Worm (Caenorhabditis elegans): ENCODE measurements around the gene itsn-1.

The itsn-1 gene

ce11 chrIV:17118585-17118984, 897 bp upstream of the itsn-1 start, which contains the start of gene uaf-2:
TSS of gene uaf-2 (minus strand) at chrIV:17118767.
- peak; percentile 27 for TF ChIP-seq ceh-31 (tag; optimal IDR thresholded peaks at IDR 0.05)
- TF ChIP-seq nfya-1 (tag; optimal IDR thresholded peaks at IDR 0.05) = peak; percentile 55
- no peak for TF ChIP-seq F13H6.1 (tag; optimal IDR thresholded peaks at IDR 0.05)
- TF ChIP-seq elt-4 (tag; optimal IDR thresholded peaks at IDR 0.05) = no peak
- no peak for TF ChIP-seq sdc-2 (tag; optimal IDR thresholded peaks at IDR 0.05)
- TF ChIP-seq odd-2 (tag; optimal IDR thresholded peaks at IDR 0.05) = no peak

ce11 chrIV:17121058-17121773, 1.7 kb downstream of the itsn-1 start:
- no peak for TF ChIP-seq eyg-1 (tag; optimal IDR thresholded peaks at IDR 0.05)
- peak; percentile 2 for TF ChIP-seq unc-42 (tag; optimal IDR thresholded peaks at IDR 0.05)

ce11 chrIV:17125967-17126366, 6.5 kb downstream of the itsn-1 start:
- no peak for TF ChIP-seq pha-2 (tag; optimal IDR thresholded peaks at IDR 0.05)
- TF ChIP-seq hlh-6 (tag; optimal IDR thresholded peaks at IDR 0.05) = no peak
- TF ChIP-seq ceh-2 (tag; optimal IDR thresholded peaks at IDR 0.05) = no peak
- no peak for TF ChIP-seq zip-5 (tag; optimal IDR thresholded peaks at IDR 0.05)
- no peak for TF ChIP-seq ahr-1 (tag; optimal IDR thresholded peaks at IDR 0.05)
- TF ChIP-seq eyg-1 (tag; optimal IDR thresholded peaks at IDR 0.05) = no peak
- no peak for TF ChIP-seq elt-2 (tag; optimal IDR thresholded peaks at IDR 0.05)

ce11 chrIV:17126512-17126911, 7.0 kb downstream of the itsn-1 start:
- TF ChIP-seq pqm-1 (tag; optimal IDR thresholded peaks at IDR 0.05) = no peak
- TF ChIP-seq unc-3 (GFP tag; conservative IDR thresholded peaks at IDR 0.05) = no peak
- TF ChIP-seq unc-3 (tag; optimal IDR thresholded peaks at IDR 0.05) = no peak
- no peak for TF ChIP-seq C08G9.2 (tag; optimal IDR thresholded peaks at IDR 0.05)
- TF ChIP-seq ceh-48 (tag; optimal IDR thresholded peaks at IDR 0.05) = no peak
- no peak for TF ChIP-seq K02D7.2 (tag; optimal IDR thresholded peaks at IDR 0.05)
- no peak for TF ChIP-seq sdc-2 (tag; optimal IDR thresholded peaks at IDR 0.05)
- no peak for TF ChIP-seq hlh-8 (tag; optimal IDR thresholded peaks at IDR 0.05)
- no peak for TF ChIP-seq syd-9 (tag; optimal IDR thresholded peaks at IDR 0.05)
- no peak for TF ChIP-seq eyg-1 (tag; optimal IDR thresholded peaks at IDR 0.05)
- no peak for TF ChIP-seq rnt-1 (tag; optimal IDR thresholded peaks at IDR 0.05)
- TF ChIP-seq pros-1 (tag; optimal IDR thresholded peaks at IDR 0.05) = no peak
- TF ChIP-seq pag-3 (tag; optimal IDR thresholded peaks at IDR 0.05; ENCODE audit: borderline replicate concordance) = no peak
- no peak for TF ChIP-seq odd-2 (tag; optimal IDR thresholded peaks at IDR 0.05)
- no peak for TF ChIP-seq unc-86 (tag; optimal IDR thresholded peaks at IDR 0.05)

ce11 chrIV:17131035-17131595, 11.6 kb downstream of the itsn-1 start, which contains the start of the genes Y116A8C.37 and Y116A8C.38:
TSS of gene Y116A8C.37 (minus strand) at chrIV:17131135.
TSS of gene Y116A8C.38 (plus strand) at chrIV:17131545.
- TF ChIP-seq mec-3 (tag; optimal IDR thresholded peaks at IDR 0.05; ENCODE audit: borderline replicate concordance) = no peak
- no peak for TF ChIP-seq elt-2 (tag; optimal IDR thresholded peaks at IDR 0.05)
- no peak for TF ChIP-seq nfya-1 (tag; optimal IDR thresholded peaks at IDR 0.05)
- no peak for TF ChIP-seq madf-2 (tag; optimal IDR thresholded peaks at IDR 0.05)
- no peak for TF ChIP-seq ceh-48 (tag; optimal IDR thresholded peaks at IDR 0.05)
- no peak for TF ChIP-seq hlh-8 (tag; optimal IDR thresholded peaks at IDR 0.05)
- TF ChIP-seq K09A11.1 (tag; optimal IDR thresholded peaks at IDR 0.05; ENCODE audit: insufficient read depth) = no peak
- TF ChIP-seq hlh-30 (tag; optimal IDR thresholded peaks at IDR 0.05; ENCODE audit: insufficient read depth) = no peak
- no peak for TF ChIP-seq pros-1 (tag; optimal IDR thresholded peaks at IDR 0.05)
- no peak for TF ChIP-seq ceh-31 (tag; optimal IDR thresholded peaks at IDR 0.05)
- no peak for TF ChIP-seq fkh-10 (GFP tag; optimal IDR thresholded peaks at IDR 0.05)
